Fruit fly (Drosophila melanogaster): ENCODE results near the gene CCKLR-17D3.
A peak's percentile ranks its signal among the peaks of the same experiment; 100 is the strongest.

The CCKLR-17D3 gene

dm6 chrX:18783417-18784123, 9.7 kb upstream of the CCKLR-17D3 start, which contains the start of gene CG18259 (continued):
- no peak for TF ChIP-seq CG8944 (GFP tag; optimal IDR thresholded peaks at IDR 0.05)
- TF ChIP-seq CG12071 (GFP tag; optimal IDR thresholded peaks at IDR 0.05) = no peak
- TF ChIP-seq grau (tag; optimal IDR thresholded peaks at IDR 0.05) = peak; percentile 20
- TF ChIP-seq Elba2 (GFP tag; optimal IDR thresholded peaks at IDR 0.05) = no peak
- peak; percentile 2 for TF ChIP-seq CG33213 (GFP tag; optimal IDR thresholded peaks at IDR 0.05)
- no peak for TF ChIP-seq CG10543 (GFP tag; optimal IDR thresholded peaks at IDR 0.05)
- TF ChIP-seq CG15011 (GFP tag; optimal IDR thresholded peaks at IDR 0.05) = no peak
- no peak for TF ChIP-seq CG12942 (GFP tag; optimal IDR thresholded peaks at IDR 0.05)
- no peak for TF ChIP-seq chif (GFP tag; optimal IDR thresholded peaks at IDR 0.05)
- peak; percentile 12 for TF ChIP-seq ftz-f1 (GFP tag; optimal IDR thresholded peaks at IDR 0.05)
- TF ChIP-seq Mad (GFP tag; optimal IDR thresholded peaks at IDR 0.05) = no peak
- peak; percentile 33; the same call in 1 of the 2 replicates for TF ChIP-seq MBD-R2 (GFP tag; IDR thresholded peaks at IDR 0.05)
- TF ChIP-seq Awh (GFP tag; IDR thresholded peaks at IDR 0.05) = no peak
- peak; percentile 18 for TF ChIP-seq CG9817 (tag; optimal IDR thresholded peaks at IDR 0.05)
- no peak for TF ChIP-seq ap (GFP tag; IDR thresholded peaks at IDR 0.05)
- no peak for TF ChIP-seq CG6854 (GFP tag; optimal IDR thresholded peaks at IDR 0.05)
- no peak for TF ChIP-seq Atf6 (GFP tag; IDR thresholded peaks at IDR 0.05)
- TF ChIP-seq CG12236 (GFP tag; optimal IDR thresholded peaks at IDR 0.05) = no peak
- peak; percentile 61 for TF ChIP-seq CG17361 (GFP tag; IDR thresholded peaks at IDR 0.05)
- TF ChIP-seq Ptx1 (GFP tag; IDR thresholded peaks at IDR 0.05) = no peak
- TF ChIP-seq maf-S (GFP tag; optimal IDR thresholded peaks at IDR 0.05) = no peak
- peak; percentile 21 for TF ChIP-seq dm (GFP tag; optimal IDR thresholded peaks at IDR 0.05)
- 0 out of 4 replicates have a peak, but pooled peaks have one; percentile 63 for TF ChIP-seq chinmo (GFP tag; IDR thresholded peaks at IDR 0.05; ENCODE audit: partially characterized antibody)
- TF ChIP-seq Dref (GFP tag; IDR thresholded peaks at IDR 0.05) = peak; percentile 60
- TF ChIP-seq kni (GFP tag; optimal IDR thresholded peaks at IDR 0.05) = no peak
- no peak for TF ChIP-seq CG8281 (tag; optimal IDR thresholded peaks at IDR 0.05)
- TF ChIP-seq CG32767 (GFP tag; IDR thresholded peaks at IDR 0.05) = no peak
- no peak for TF ChIP-seq exex (tag; optimal IDR thresholded peaks at IDR 0.05)
- TF ChIP-seq CG2875 (GFP tag; optimal IDR thresholded peaks at IDR 0.05) = no peak
- no peak for TF ChIP-seq CG12744 (GFP tag; optimal IDR thresholded peaks at IDR 0.05)
- TF ChIP-seq Med (GFP tag) = no peak
- no peak for TF ChIP-seq tgo (GFP tag; IDR thresholded peaks at IDR 0.05)
- TF ChIP-seq sug (tag; optimal IDR thresholded peaks at IDR 0.05) = peak; percentile 37
- no peak for TF ChIP-seq CG13624 (GFP tag; optimal IDR thresholded peaks at IDR 0.05)
- TF ChIP-seq tna (GFP tag; IDR thresholded peaks at IDR 0.05; ENCODE audit: partially characterized antibody) = peak; percentile 41; the same call in 1 of the 2 replicates
- no peak for TF ChIP-seq H2.0 (GFP tag; IDR thresholded peaks at IDR 0.05)
- no peak for TF ChIP-seq CG16779 (GFP tag; IDR thresholded peaks at IDR 0.05)
- no peak for TF ChIP-seq ranshi (GFP tag; IDR thresholded peaks at IDR 0.05)
- TF ChIP-seq Spps (tag; optimal IDR thresholded peaks at IDR 0.05) = no peak
- no peak for TF ChIP-seq Ssrp (tag; optimal IDR thresholded peaks at IDR 0.05)
- TF ChIP-seq prd (optimal IDR thresholded peaks at IDR 0.05) = no peak
- TF ChIP-seq prd (GFP tag; IDR thresholded peaks at IDR 0.05) = 0 out of 3 replicates have a peak, but pooled peaks have one; percentile 9
- no peak for TF ChIP-seq Mes4 (GFP tag; optimal IDR thresholded peaks at IDR 0.05)
- TF ChIP-seq Dfd (GFP tag; optimal IDR thresholded peaks at IDR 0.05) = peak in 1 of 2 experiments; percentile 59
- peak; percentile 31 for TF ChIP-seq CG15514 (GFP tag; optimal IDR thresholded peaks at IDR 0.05)
- TF ChIP-seq onecut (GFP tag; IDR thresholded peaks at IDR 0.05) = no peak
- no peak for TF ChIP-seq Hr3 (GFP tag; optimal IDR thresholded peaks at IDR 0.05)
- TF ChIP-seq Sry-δ (GFP tag; optimal IDR thresholded peaks at IDR 0.05) = peak; percentile 90
- TF ChIP-seq sima (GFP tag; optimal IDR thresholded peaks at IDR 0.05) = no peak
- peak; percentile 65 for TF ChIP-seq CG2129 (GFP tag; IDR thresholded peaks at IDR 0.05; ENCODE audit: partially characterized antibody)
- peak; percentile 80 for TF ChIP-seq unc-4 (GFP tag; IDR thresholded peaks at IDR 0.05; ENCODE audit: partially characterized antibody)

Measured in whole organism, embryonic.